Worm (Caenorhabditis elegans) whole organism, L4 larva: ENCODE results near the gene Y38C1BA.1.
"Not testable (repeated sequence)": the region's sequence is repeated elsewhere in the genome, so short reads cannot be mapped to it uniquely, and the experiment has no call there.

ENCODE experiments used
- D1046.2 ChIP-seq: fragments of 200-800 bp; sonication (Bioruptor generic); IDR thresholded peaks from 2 replicates; pipeline ENCODE4 v1.3.6; 2022; ENCODE audit warnings: missing genetic modification characterization, missing compliant biosample characterization
- F10B5.3 ChIP-seq: sonication (generic microtip); optimal IDR thresholded peaks from 2 replicates; lab custom pipeline; 2016; ENCODE audit warnings: mild to moderate bottlenecking, missing genetic modification characterization, missing compliant biosample characterization
- F26F4.8 ChIP-seq: fragments of 200-800 bp; sonication (Bioruptor generic); conservative IDR thresholded peaks from 2 replicates; pipeline ENCODE4 v1.3.6; 2022; ENCODE audit warnings: missing genetic modification characterization, missing compliant biosample characterization
- F37D6.2 ChIP-seq: sonication (generic microtip); optimal IDR thresholded peaks from 2 replicates; lab custom pipeline; 2016; ENCODE audit warnings: mild to moderate bottlenecking, missing genetic modification characterization, missing compliant biosample characterization
- F44E2.7 ChIP-seq: fragments of 200-800 bp; sonication (Bioruptor generic); IDR thresholded peaks from 2 replicates; pipeline ENCODE4 v2.1.2; 2022; ENCODE audit warnings: missing genetic modification characterization, missing compliant biosample characterization
- T26A8.4 ChIP-seq: fragments of 200-800 bp; sonication (Bioruptor generic); IDR thresholded peaks from 2 replicates; pipeline ENCODE4 v1.3.6; 2022; ENCODE audit warnings: missing genetic modification characterization, missing compliant biosample characterization
- Y105C5A.15 ChIP-seq: fragments of 200-800 bp; sonication (Bioruptor generic); IDR thresholded peaks from 2 replicates; pipeline ENCODE4 v1.3.6; 2022; ENCODE audit warnings: missing genetic modification characterization, missing compliant biosample characterization
- Y48G9A.11 ChIP-seq: fragments of 200-800 bp; sonication (Bioruptor generic); IDR thresholded peaks from 2 replicates; pipeline ENCODE4 v1.3.6; 2022; ENCODE audit warnings: missing genetic modification reagents, missing genetic modification characterization, missing compliant biosample characterization
- Y75B8A.6 ChIP-seq: fragments of 200-800 bp; sonication (Bioruptor generic); IDR thresholded peaks from 2 replicates; pipeline ENCODE4 v1.3.6; 2022; ENCODE audit warnings: missing genetic modification reagents, missing genetic modification characterization, missing compliant biosample characterization
- ZK337.2 ChIP-seq: fragments of 200-800 bp; sonication (Bioruptor generic); IDR thresholded peaks from 2 replicates; pipeline ENCODE4 v1.3.6; 2022; ENCODE audit warnings: missing genetic modification reagents, missing genetic modification characterization, missing compliant biosample characterization
- arid-1 ChIP-seq: fragments of 200-800 bp; sonication (Bioruptor generic); conservative IDR thresholded peaks from 2 replicates; pipeline ENCODE4 v1.3.6; 2022; ENCODE audit warnings: missing genetic modification reagents, missing genetic modification characterization, missing compliant biosample characterization
- ceh-20 ChIP-seq: fragments of 200-800 bp; sonication (Bioruptor generic); IDR thresholded peaks from 2 replicates; pipeline ENCODE4 v1.3.6; 2022; ENCODE audit warnings: missing genetic modification reagents, missing genetic modification characterization, missing compliant biosample characterization
- ceh-28 ChIP-seq: fragments of 150-350 bp; optimal IDR thresholded peaks from 2 replicates; lab custom pipeline; 2014; ENCODE audit warnings: missing biosample characterization, missing genetic modification reagents, missing genetic modification characterization
- ceh-44 ChIP-seq: fragments of 200-800 bp; sonication (Bioruptor generic); IDR thresholded peaks from 2 replicates; pipeline ENCODE4 v1.3.6; 2022; ENCODE audit warnings: missing genetic modification reagents, missing genetic modification characterization, missing compliant biosample characterization
- ctbp-1 ChIP-seq: fragments of 200-800 bp; sonication (Bioruptor generic); IDR thresholded peaks from 2 replicates; pipeline ENCODE4 v1.3.6; 2022; ENCODE audit warnings: missing genetic modification reagents, missing genetic modification characterization, missing compliant biosample characterization
- daf-16 ChIP-seq, 3 experiments: sonication (generic microtip); optimal IDR thresholded peaks; 2 replicates each; lab custom pipeline; 2016 to 2017; ENCODE audit warnings: missing genetic modification characterization in 3 of 3, missing genetic modification reagents in 3 of 3, mild to moderate bottlenecking in 2 of 3, missing compliant biosample characterization in 2 of 3, missing biosample characterization in 1 of 3, moderate library complexity in 1 of 3
- daf-8 ChIP-seq: fragments of 200-800 bp; sonication (Bioruptor generic); IDR thresholded peaks from 2 replicates; pipeline ENCODE4 v1.3.6; 2022; ENCODE audit warnings: missing genetic modification characterization, missing compliant biosample characterization
- dmd-6 ChIP-seq: fragments of 200-800 bp; sonication (Bioruptor generic); IDR thresholded peaks from 2 replicates; pipeline ENCODE4 v1.3.6; 2022; ENCODE audit warnings: missing genetic modification reagents, missing genetic modification characterization, missing compliant biosample characterization
- dmd-8 ChIP-seq: fragments of 200-800 bp; sonication (Bioruptor generic); IDR thresholded peaks from 2 replicates; pipeline ENCODE4 v1.3.6; 2022; ENCODE audit warnings: missing genetic modification characterization, missing compliant biosample characterization
- dmd-9 ChIP-seq: fragments of 200-800 bp; sonication (Bioruptor generic); IDR thresholded peaks from 2 replicates; pipeline ENCODE4 v1.3.6; 2022; ENCODE audit warnings: missing genetic modification reagents, missing genetic modification characterization, missing compliant biosample characterization
- egl-43 ChIP-seq: fragments of 200-800 bp; sonication (Bioruptor generic); IDR thresholded peaks from 2 replicates; pipeline ENCODE4 v1.3.6; 2022; ENCODE audit warnings: missing genetic modification reagents, missing genetic modification characterization, missing compliant biosample characterization
- hmg-1.1 ChIP-seq: fragments of 200-800 bp; sonication (Bioruptor generic); IDR thresholded peaks from 2 replicates; pipeline ENCODE4 v1.3.6; 2022; ENCODE audit warnings: missing genetic modification reagents, missing genetic modification characterization, missing compliant biosample characterization
- lim-7 ChIP-seq: fragments of 200-800 bp; sonication (Bioruptor generic); IDR thresholded peaks from 2 replicates; pipeline ENCODE4 v1.3.6; 2022; ENCODE audit warnings: missing genetic modification characterization, missing compliant biosample characterization
- lin-1 ChIP-seq: fragments of 200-800 bp; sonication (Bioruptor generic); IDR thresholded peaks from 2 replicates; pipeline ENCODE4 v1.3.6; 2022; ENCODE audit warnings: missing genetic modification reagents, missing genetic modification characterization, missing compliant biosample characterization
- lin-29 ChIP-seq: fragments of 200-800 bp; sonication (Bioruptor generic); IDR thresholded peaks from 2 replicates; pipeline ENCODE4 v1.3.6; 2022; ENCODE audit warnings: missing genetic modification reagents, missing genetic modification characterization, missing compliant biosample characterization
- lin-38 ChIP-seq: fragments of 200-800 bp; sonication (Bioruptor generic); IDR thresholded peaks from 2 replicates; pipeline ENCODE4 v1.3.6; 2022; ENCODE audit warnings: missing genetic modification reagents, missing genetic modification characterization, missing compliant biosample characterization
- madf-5 ChIP-seq, 2 experiments: fragments of 200-800 bp; sonication (Bioruptor generic); IDR thresholded peaks; 2 replicates each; pipeline ENCODE4 v1.3.6; 2022; ENCODE audit warnings: missing compliant biosample characterization in 2 of 2, missing genetic modification characterization in 2 of 2
- madf-9 ChIP-seq: fragments of 200-800 bp; sonication (Bioruptor generic); conservative IDR thresholded peaks from 2 replicates; pipeline ENCODE4 v1.3.6; 2022; ENCODE audit warnings: missing genetic modification reagents, missing genetic modification characterization, missing compliant biosample characterization
- mdt-29 ChIP-seq: fragments of 200-800 bp; sonication (Bioruptor generic); IDR thresholded peaks from 2 replicates; pipeline ENCODE4 v1.3.6; 2022; ENCODE audit warnings: missing genetic modification reagents, missing genetic modification characterization, missing compliant biosample characterization
- mxl-2 ChIP-seq: fragments of 200-800 bp; sonication (Bioruptor generic); conservative IDR thresholded peaks from 2 replicates; pipeline ENCODE4 v1.3.6; 2022; ENCODE audit warnings: missing genetic modification reagents, missing genetic modification characterization, missing compliant biosample characterization
- nhr-28 ChIP-seq: fragments of 150-350 bp; optimal IDR thresholded peaks from 2 replicates; lab custom pipeline; 2014; ENCODE audit warnings: missing biosample characterization, missing genetic modification characterization
- nhr-41 ChIP-seq: fragments of 200-800 bp; sonication (Bioruptor generic); IDR thresholded peaks from 2 replicates; pipeline ENCODE4 v1.3.6; 2022; ENCODE audit warnings: missing genetic modification reagents, missing genetic modification characterization, missing compliant biosample characterization
- nhr-42 ChIP-seq: fragments of 200-800 bp; sonication (Bioruptor generic); IDR thresholded peaks from 2 replicates; pipeline ENCODE4 v1.3.6; 2022; ENCODE audit warnings: missing genetic modification characterization, missing compliant biosample characterization
- pha-4 ChIP-seq, 2 experiments: fragments of 150-350 bp in 1 of 2; fragments of 200-800 bp in 1 of 2; sonication (Bioruptor generic) in 1 of 2; IDR thresholded peaks in 1 of 2; optimal IDR thresholded peaks in 1 of 2; 2 replicates each; pipeline versions ENCODE4 v1.3.6 to Lab custom; 2014 to 2022; ENCODE audit warnings: missing genetic modification characterization in 2 of 2, missing genetic modification reagents in 2 of 2, missing biosample characterization in 1 of 2, missing compliant biosample characterization in 1 of 2
- php-3 ChIP-seq: fragments of 200-800 bp; sonication (Bioruptor generic); IDR thresholded peaks from 2 replicates; pipeline ENCODE4 v1.3.6; 2022; ENCODE audit warnings: missing genetic modification reagents, missing genetic modification characterization, missing compliant biosample characterization
- pqm-1 ChIP-seq: sonication (generic microtip); optimal IDR thresholded peaks from 2 replicates; lab custom pipeline; 2017; ENCODE audit warnings: missing biosample characterization, missing genetic modification characterization
- saeg-2 ChIP-seq: fragments of 200-800 bp; sonication (Bioruptor generic); IDR thresholded peaks from 2 replicates; pipeline ENCODE4 v1.3.6; 2022; ENCODE audit warnings: missing genetic modification reagents, missing genetic modification characterization, missing compliant biosample characterization
- set-16 ChIP-seq: fragments of 200-800 bp; sonication (Bioruptor generic); IDR thresholded peaks from 2 replicates; pipeline ENCODE4 v1.3.6; 2022; ENCODE audit warnings: missing genetic modification reagents, missing genetic modification characterization, missing compliant biosample characterization
- snpc-1.2 ChIP-seq: fragments of 200-800 bp; sonication (Bioruptor generic); IDR thresholded peaks from 2 replicates; pipeline ENCODE4 v1.3.6; 2022; ENCODE audit warnings: missing genetic modification reagents, missing genetic modification characterization, missing compliant biosample characterization
- tag-97 ChIP-seq: fragments of 200-800 bp; sonication (Bioruptor generic); IDR thresholded peaks from 2 replicates; pipeline ENCODE4 v1.3.6; 2022; ENCODE audit warnings: missing genetic modification characterization, missing compliant biosample characterization
- tra-1 ChIP-seq: fragments of 200-800 bp; sonication (Bioruptor generic); IDR thresholded peaks from 2 replicates; pipeline ENCODE4 v1.3.6; 2022; ENCODE audit warnings: missing genetic modification reagents, missing genetic modification characterization, missing compliant biosample characterization
- vab-7 ChIP-seq: fragments of 200-800 bp; sonication (Bioruptor generic); IDR thresholded peaks from 2 replicates; pipeline ENCODE4 v1.3.6; 2022; ENCODE audit warnings: missing genetic modification reagents, missing genetic modification characterization, missing compliant biosample characterization
- zfp-3 ChIP-seq: fragments of 200-800 bp; sonication (Bioruptor generic); conservative IDR thresholded peaks from 2 replicates; pipeline ENCODE4 v1.3.6; 2022; ENCODE audit warnings: missing genetic modification reagents, missing genetic modification characterization, missing compliant biosample characterization
- zip-11 ChIP-seq: fragments of 200-800 bp; sonication (Bioruptor generic); IDR thresholded peaks from 2 replicates; pipeline ENCODE4 v1.3.6; 2022; ENCODE audit warnings: missing genetic modification characterization, missing compliant biosample characterization

Gene Y38C1BA.1

DNA sequence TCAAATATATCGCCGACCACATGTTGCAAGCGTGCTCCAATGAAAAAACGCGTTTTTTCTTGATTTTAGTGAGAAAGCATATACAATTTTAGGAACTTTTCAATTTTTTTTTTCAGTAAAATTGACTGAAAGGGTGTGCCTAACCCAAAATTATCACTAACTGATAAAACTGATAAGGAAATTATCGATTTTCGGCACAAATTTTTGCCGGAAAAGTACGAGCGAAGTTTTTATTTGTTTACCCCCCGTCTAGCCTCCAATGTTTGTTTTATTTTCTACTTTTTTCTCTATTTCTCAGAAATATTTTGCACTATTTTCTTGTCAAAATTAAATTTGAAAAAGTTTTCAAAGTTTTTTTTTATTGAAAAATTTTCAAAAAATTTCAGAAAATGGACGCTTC is 30.5 kb upstream of the Y38C1BA.1 start, which contains the start of gene ccm-2:
ccm-2 (plus strand) TSS at position 387 of the 400 bp plus-strand sequence.
- no peak for TF ChIP-seq F37D6.2 (tag; lab: Kevin White, UChicago)
- TF ChIP-seq F10B5.3 (tag; lab: Kevin White, UChicago) = no peak
- peak; percentile 46 for TF ChIP-seq nhr-28 (tag; lab: Kevin White, UChicago)
- TF ChIP-seq pqm-1 (tag; lab: Kevin White, UChicago) = peak; percentile 25
- no peak for TF ChIP-seq nhr-42 (GFP tag; lab: Robert Waterston, UW)
- no peak for TF ChIP-seq daf-16 (GFP tag; optimal IDR thresholded peaks at IDR 0.05; lab: Kevin White, UChicago)
- peak; percentile 70 for TF ChIP-seq daf-16 (tag; optimal IDR thresholded peaks at IDR 0.05; lab: Kevin White, UChicago)

DNA sequence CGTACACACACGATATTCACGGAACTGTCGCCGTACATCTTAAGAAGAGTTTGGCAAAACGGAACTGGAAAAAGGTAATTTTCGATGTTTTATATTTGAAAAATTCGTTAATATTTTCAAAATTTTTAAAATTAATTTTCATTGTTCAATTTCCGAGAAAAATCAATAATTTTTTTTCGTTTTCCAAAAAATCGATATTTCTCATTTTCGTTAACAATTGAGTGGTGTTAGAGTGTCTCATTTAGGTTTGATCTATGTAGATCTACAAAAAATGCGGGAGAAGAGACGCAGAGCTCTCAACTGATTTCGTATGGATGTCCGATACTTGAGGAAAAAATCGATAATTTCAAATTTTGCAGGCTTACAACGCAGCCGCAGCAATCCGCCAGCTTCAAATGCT is 29.3 kb upstream of the Y38C1BA.1 start:
- TF ChIP-seq ceh-28 (tag; lab: Kevin White, UChicago) = peak; percentile 64
- no peak for TF ChIP-seq F37D6.2 (tag; lab: Kevin White, UChicago)

DNA sequence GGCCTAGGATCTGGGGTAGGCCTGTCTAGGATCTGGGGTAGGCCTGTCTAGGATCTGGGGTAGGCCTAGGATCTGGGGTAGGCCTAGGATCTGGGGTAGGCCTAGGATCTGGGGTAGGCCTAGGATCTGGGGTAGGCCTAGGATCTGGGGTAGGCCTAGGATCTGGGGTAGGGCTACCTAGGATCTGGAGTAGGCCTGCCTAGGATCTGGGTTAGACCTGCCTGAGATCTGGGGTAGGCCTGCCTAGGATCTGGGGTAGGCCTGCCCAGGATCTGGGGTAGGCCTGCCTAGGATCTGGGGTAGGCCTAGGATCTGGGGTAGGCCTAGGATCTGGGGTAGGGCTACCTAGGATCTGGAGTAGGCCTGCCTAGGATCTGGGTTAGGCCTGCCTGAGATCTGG is 27.4 kb upstream of the Y38C1BA.1 start:
- TF ChIP-seq lim-7 (GFP tag; lab: Robert Waterston, UW) (peak; percentile 100), vab-7 (GFP tag; lab: Robert Waterston, UW) (peak; percentile 94), Y48G9A.11 (GFP tag; lab: Robert Waterston, UW) (peak; percentile 87), ctbp-1 (GFP tag; lab: Robert Waterston, UW) (peak; percentile 93), tra-1 (GFP tag; lab: Robert Waterston, UW) (peak; percentile 94), set-16 (peak; percentile 99), zfp-3 (GFP tag; lab: Robert Waterston, UW) (peak; percentile 92), egl-43 (GFP tag; lab: Robert Waterston, UW) (peak; percentile 100), F26F4.8 (GFP tag; lab: Robert Waterston, UW) (peak; percentile 100), tag-97 (peak; percentile 92), saeg-2 (GFP tag; lab: Robert Waterston, UW) (peak; percentile 95), daf-8 (GFP tag; lab: Robert Waterston, UW) (peak; percentile 97), nhr-42 (GFP tag; lab: Robert Waterston, UW) (peak; percentile 95), madf-9 (GFP tag; lab: Robert Waterston, UW) (peak; percentile 88), snpc-1.2 (peak; percentile 93), madf-5 (GFP tag; IDR thresholded peaks at IDR 0.05; lab: Robert Waterston, UW) (peak; percentile 99), hmg-1.1 (GFP tag; lab: Robert Waterston, UW) (peak; percentile 80; the same call in 1 of the 2 replicates), nhr-41 (GFP tag; lab: Robert Waterston, UW) (peak; percentile 96), arid-1 (GFP tag; lab: Robert Waterston, UW) (peak; percentile 94), ceh-44 (GFP tag; lab: Robert Waterston, UW) (peak; percentile 94), dmd-6 (GFP tag; lab: Robert Waterston, UW) (peak; percentile 71), lin-38 (peak; percentile 74), mxl-2 (GFP tag; lab: Robert Waterston, UW) (peak; percentile 94), T26A8.4 (GFP tag; lab: Robert Waterston, UW) (peak; percentile 90), zip-11 (peak; percentile 91), ZK337.2 (GFP tag; lab: Robert Waterston, UW) (peak; percentile 96), mdt-29 (GFP tag; lab: Robert Waterston, UW) (peak; percentile 94), Y105C5A.15 (GFP tag; lab: Robert Waterston, UW) (peak; percentile 98), php-3 (peak; percentile 98), lin-1 (GFP tag; lab: Robert Waterston, UW) (peak; percentile 91), D1046.2 (GFP tag; lab: Robert Waterston, UW) (peak; percentile 97), dmd-8 (GFP tag; lab: Robert Waterston, UW) (peak; percentile 100), ceh-20 (GFP tag; lab: Robert Waterston, UW) (peak; percentile 85; the same call in 1 of the 2 replicates), dmd-9 (GFP tag; lab: Robert Waterston, UW) (peak; percentile 97), pha-4 (GFP tag; IDR thresholded peaks at IDR 0.05; lab: Robert Waterston, UW) (peak; percentile 84), Y75B8A.6 (GFP tag; lab: Robert Waterston, UW) (peak; percentile 98), lin-29 (GFP tag; lab: Robert Waterston, UW) (peak; percentile 90), F44E2.7 (GFP tag; lab: Robert Waterston, UW) (peak; percentile 100)
- not testable (repeated sequence) for TF ChIP-seq pha-4 (tag; optimal IDR thresholded peaks at IDR 0.05; lab: Kevin White, UChicago)
